Fruit fly (Drosophila melanogaster) whole organism, prepupa: ENCODE measurements around the gene CG8142.

Experiments used
- Blimp-1 ChIP-seq: fragments of 200-800 bp; sonication (Bioruptor generic); optimal IDR thresholded peaks from 3 replicates; lab custom pipeline; 2017; ENCODE audit warnings: missing biosample characterization, missing genetic modification characterization, mild to moderate bottlenecking, moderate library complexity, missing genetic modification reagents
- CG10631 ChIP-seq: fragments of 200-800 bp; sonication (Bioruptor generic); optimal IDR thresholded peaks from 2 replicates; lab custom pipeline; 2016; ENCODE audit warnings: missing biosample characterization, missing genetic modification characterization
- CG10669 ChIP-seq: fragments of 200-800 bp; sonication (Bioruptor generic); optimal IDR thresholded peaks from 3 replicates; lab custom pipeline; 2018; ENCODE audit warnings: missing biosample characterization, mild to moderate bottlenecking, missing genetic modification characterization, moderate library complexity
- CG11294 ChIP-seq: fragments of 200-800 bp; sonication (Bioruptor generic); IDR thresholded peaks from 2 replicates; pipeline ENCODE4 v1.3.6; 2022; ENCODE audit warnings: missing biosample characterization, missing genetic modification characterization
- CG15336 ChIP-seq: fragments of 200-800 bp; sonication (Bioruptor generic); IDR thresholded peaks from 2 replicates; pipeline ENCODE4 v1.3.6; 2022; ENCODE audit warnings: missing biosample characterization, missing genetic modification characterization
- CG1621 ChIP-seq: fragments of 200-800 bp; sonication (Bioruptor generic); optimal IDR thresholded peaks from 3 replicates; lab custom pipeline; 2018; ENCODE audit warnings: missing biosample characterization, mild to moderate bottlenecking, missing genetic modification characterization
- CG16779 ChIP-seq: fragments of 200-800 bp; sonication (Bioruptor generic); optimal IDR thresholded peaks from 3 replicates; lab custom pipeline; 2017; ENCODE audit warnings: missing biosample characterization, mild to moderate bottlenecking, missing genetic modification characterization
- CG3032 ChIP-seq: fragments of 200-800 bp; optimal IDR thresholded peaks from 2 replicates; lab custom pipeline; 2019; ENCODE audit warnings: missing biosample characterization, mild to moderate bottlenecking, missing genetic modification characterization, moderate library complexity
- CG31627 ChIP-seq: fragments of 200-800 bp; sonication (Bioruptor generic); optimal IDR thresholded peaks from 3 replicates; lab custom pipeline; 2016; ENCODE audit warnings: missing biosample characterization, missing genetic modification characterization
- CG32006 ChIP-seq: fragments of 200-800 bp; sonication (Bioruptor generic); optimal IDR thresholded peaks from 3 replicates; lab custom pipeline; 2017; ENCODE audit warnings: missing biosample characterization, mild to moderate bottlenecking, missing genetic modification characterization
- CG34406 ChIP-seq: fragments of 200-800 bp; sonication (Bioruptor generic); optimal IDR thresholded peaks from 3 replicates; lab custom pipeline; 2016; ENCODE audit warnings: missing biosample characterization, missing genetic modification characterization
- CG3919 ChIP-seq: fragments of 200-800 bp; sonication (Bioruptor generic); optimal IDR thresholded peaks from 3 replicates; lab custom pipeline; 2016; ENCODE audit warnings: missing biosample characterization, missing genetic modification characterization
- CG4318 ChIP-seq: fragments of 200-800 bp; sonication (Bioruptor generic); optimal IDR thresholded peaks from 3 replicates; lab custom pipeline; 2017; ENCODE audit warnings: missing biosample characterization, mild to moderate bottlenecking, missing genetic modification characterization
- CG6276 ChIP-seq: fragments of 200-800 bp; sonication (Bioruptor generic); optimal IDR thresholded peaks from 2 replicates; lab custom pipeline; 2017; ENCODE audit warnings: missing biosample characterization, mild to moderate bottlenecking, missing genetic modification characterization
- CG6792 ChIP-seq: fragments of 200-800 bp; sonication (Bioruptor generic); optimal IDR thresholded peaks from 3 replicates; lab custom pipeline; 2016; ENCODE audit warnings: missing biosample characterization, missing genetic modification characterization
- CG6808 ChIP-seq: fragments of 200-800 bp; sonication (Bioruptor generic); optimal IDR thresholded peaks from 3 replicates; lab custom pipeline; 2017; ENCODE audit warnings: missing biosample characterization, missing genetic modification characterization, mild to moderate bottlenecking, moderate library complexity, missing genetic modification reagents
- CG6854 ChIP-seq: fragments of 200-800 bp; sonication (Bioruptor generic); optimal IDR thresholded peaks from 2 replicates; lab custom pipeline; 2017; ENCODE audit warnings: missing biosample characterization, mild to moderate bottlenecking, missing genetic modification characterization
- CG7368 ChIP-seq: fragments of 200-800 bp; sonication (Bioruptor generic); optimal IDR thresholded peaks from 3 replicates; lab custom pipeline; 2016; ENCODE audit warnings: missing biosample characterization, missing genetic modification characterization
- CG8119 ChIP-seq: fragments of 200-800 bp; sonication (Bioruptor generic); IDR thresholded peaks from 3 replicates; pipeline ENCODE4 v1.3.6; 2022; ENCODE audit warnings: missing biosample characterization, missing genetic modification characterization
- CG8319 ChIP-seq: fragments of 200-800 bp; sonication (Bioruptor generic); optimal IDR thresholded peaks from 3 replicates; lab custom pipeline; 2016; ENCODE audit warnings: missing biosample characterization, missing genetic modification characterization
- CG8632 ChIP-seq: fragments of 200-800 bp; sonication (Bioruptor generic); optimal IDR thresholded peaks from 3 replicates; lab custom pipeline; 2016; ENCODE audit warnings: missing biosample characterization, missing genetic modification characterization
- CG9139 ChIP-seq: fragments of 200-800 bp; sonication (Bioruptor generic); optimal IDR thresholded peaks from 3 replicates; lab custom pipeline; 2017; ENCODE audit warnings: missing biosample characterization, mild to moderate bottlenecking, missing genetic modification characterization
- Eip75B ChIP-seq: fragments of 200-800 bp; sonication (Bioruptor generic); optimal IDR thresholded peaks from 3 replicates; lab custom pipeline; 2016; ENCODE audit warnings: missing biosample characterization, missing genetic modification characterization
- Eip93F ChIP-seq: fragments of 200-800 bp; sonication (Bioruptor generic); optimal IDR thresholded peaks from 2 replicates; lab custom pipeline; 2016; ENCODE audit warnings: missing biosample characterization, mild to moderate bottlenecking, missing genetic modification characterization
- Ets96B ChIP-seq: fragments of 200-800 bp; optimal IDR thresholded peaks from 2 replicates; lab custom pipeline; 2019; ENCODE audit warnings: missing biosample characterization, mild to moderate bottlenecking, missing genetic modification characterization, moderate library complexity
- Gug ChIP-seq: fragments of 200-800 bp; sonication (Bioruptor generic); IDR thresholded peaks from 2 replicates; pipeline ENCODE4 v1.3.6; 2022; ENCODE audit warnings: missing biosample characterization, missing genetic modification characterization
- Hr38 ChIP-seq: sonication (Bioruptor generic); optimal IDR thresholded peaks from 2 replicates; lab custom pipeline; 2016; ENCODE audit warnings: missing biosample characterization, missing genetic modification characterization
- Hr39 ChIP-seq: fragments of 200-800 bp; sonication (Bioruptor generic); optimal IDR thresholded peaks from 2 replicates; lab custom pipeline; 2016; ENCODE audit warnings: missing biosample characterization, missing genetic modification characterization
- Hr4 ChIP-seq: fragments of 200-800 bp; sonication (Bioruptor generic); optimal IDR thresholded peaks from 3 replicates; lab custom pipeline; 2016; ENCODE audit warnings: missing biosample characterization, missing genetic modification characterization
- Lpt ChIP-seq: fragments of 200-800 bp; sonication (Bioruptor generic); optimal IDR thresholded peaks from 3 replicates; lab custom pipeline; 2016; ENCODE audit warnings: missing biosample characterization, missing genetic modification characterization
- OdsH ChIP-seq: fragments of 200-800 bp; sonication (Bioruptor generic); optimal IDR thresholded peaks from 3 replicates; lab custom pipeline; 2016; ENCODE audit warnings: missing biosample characterization, missing genetic modification characterization
- Smox ChIP-seq: fragments of 200-800 bp; sonication (Bioruptor generic); optimal IDR thresholded peaks from 3 replicates; lab custom pipeline; 2016; ENCODE audit warnings: missing biosample characterization, missing genetic modification characterization
- Sox14 ChIP-seq: fragments of 200-800 bp; sonication (Bioruptor generic); optimal IDR thresholded peaks from 3 replicates; lab custom pipeline; 2016; ENCODE audit warnings: missing biosample characterization, missing genetic modification characterization
- Sox15 ChIP-seq: fragments of 200-800 bp; sonication (Bioruptor generic); optimal IDR thresholded peaks from 3 replicates; lab custom pipeline; 2016; ENCODE audit warnings: missing biosample characterization, missing genetic modification characterization
- achi ChIP-seq: fragments of 200-800 bp; sonication (Bioruptor generic); optimal IDR thresholded peaks from 3 replicates; lab custom pipeline; 2016; ENCODE audit warnings: missing biosample characterization, missing genetic modification characterization
- acj6 ChIP-seq: fragments of 200-800 bp; sonication (Bioruptor generic); optimal IDR thresholded peaks from 3 replicates; lab custom pipeline; 2016; ENCODE audit warnings: missing biosample characterization, missing genetic modification characterization
- cyc ChIP-seq: fragments of 200-800 bp; sonication (Bioruptor generic); optimal IDR thresholded peaks from 3 replicates; lab custom pipeline; 2016; ENCODE audit warnings: missing biosample characterization, missing genetic modification characterization
- dac ChIP-seq: fragments of 200-800 bp; sonication (Bioruptor generic); optimal IDR thresholded peaks from 2 replicates; lab custom pipeline; 2017; ENCODE audit warnings: missing biosample characterization, mild to moderate bottlenecking, missing genetic modification characterization
- dsx ChIP-seq: fragments of 200-800 bp; optimal IDR thresholded peaks from 3 replicates; lab custom pipeline; 2019; ENCODE audit warnings: missing biosample characterization, mild to moderate bottlenecking, missing genetic modification characterization, moderate library complexity; ENCODE audit not compliant: poor library complexity, severe bottlenecking
- eg ChIP-seq: fragments of 200-800 bp; sonication (Bioruptor generic); IDR thresholded peaks from 3 replicates; pipeline ENCODE4 v1.3.6; 2022; ENCODE audit warnings: missing biosample characterization, missing genetic modification characterization
- esn ChIP-seq: fragments of 200-800 bp; sonication (Bioruptor generic); optimal IDR thresholded peaks from 2 replicates; lab custom pipeline; 2016; ENCODE audit warnings: missing biosample characterization, mild to moderate bottlenecking, missing genetic modification characterization, moderate library complexity
- fd59A ChIP-seq: fragments of 200-800 bp; sonication (Bioruptor generic); optimal IDR thresholded peaks from 2 replicates; lab custom pipeline; 2017; ENCODE audit warnings: missing biosample characterization, mild to moderate bottlenecking, missing genetic modification characterization, missing genetic modification reagents
- fd85E ChIP-seq: fragments of 200-800 bp; sonication (Bioruptor generic); optimal IDR thresholded peaks from 3 replicates; lab custom pipeline; 2016; ENCODE audit warnings: missing biosample characterization, missing genetic modification characterization
- fkh ChIP-seq: fragments of 200-800 bp; sonication (Bioruptor generic); optimal IDR thresholded peaks from 3 replicates; lab custom pipeline; 2017; ENCODE audit warnings: missing biosample characterization, mild to moderate bottlenecking, missing genetic modification characterization, moderate library complexity
- lz ChIP-seq: fragments of 200-800 bp; sonication (Bioruptor generic); optimal IDR thresholded peaks from 3 replicates; lab custom pipeline; 2016; ENCODE audit warnings: missing biosample characterization, missing genetic modification characterization
- pdm3 ChIP-seq: fragments of 200-800 bp; sonication (Bioruptor generic); optimal IDR thresholded peaks from 3 replicates; lab custom pipeline; 2016; ENCODE audit warnings: missing biosample characterization, missing genetic modification characterization
- salr ChIP-seq, 2 experiments: fragments of 200-800 bp; sonication (Bioruptor generic); optimal IDR thresholded peaks; 3 replicates each; lab custom pipeline; 2016 to 2018; ENCODE audit warnings: missing biosample characterization in 2 of 2, missing genetic modification characterization in 2 of 2, mild to moderate bottlenecking in 1 of 2
- spab ChIP-seq: fragments of 200-800 bp; sonication (Bioruptor generic); optimal IDR thresholded peaks from 2 replicates; lab custom pipeline; 2017; ENCODE audit warnings: missing biosample characterization, mild to moderate bottlenecking, missing genetic modification characterization, missing genetic modification reagents
- ss ChIP-seq, 2 experiments: fragments of 200-800 bp; sonication (Bioruptor generic); optimal IDR thresholded peaks; 2 replicates in 1 of 2; 3 replicates in 1 of 2; lab custom pipeline; 2017 to 2018; ENCODE audit warnings: mild to moderate bottlenecking in 2 of 2, missing biosample characterization in 2 of 2, missing genetic modification characterization in 2 of 2, moderate library complexity in 1 of 2
- svp ChIP-seq: fragments of 200-800 bp; sonication (Bioruptor generic); peaks from one replicate; lab custom pipeline; 2016; ENCODE audit warnings: missing biosample characterization, missing genetic modification characterization
- topi ChIP-seq: fragments of 200-800 bp; sonication (Bioruptor generic); optimal IDR thresholded peaks from 3 replicates; lab custom pipeline; 2016; ENCODE audit warnings: missing biosample characterization, missing genetic modification characterization
- vri ChIP-seq: fragments of 200-800 bp; sonication (Bioruptor generic); optimal IDR thresholded peaks from 3 replicates; lab custom pipeline; 2016; ENCODE audit warnings: missing biosample characterization, mild to moderate bottlenecking, missing genetic modification characterization

The CG8142 gene

DNA sequence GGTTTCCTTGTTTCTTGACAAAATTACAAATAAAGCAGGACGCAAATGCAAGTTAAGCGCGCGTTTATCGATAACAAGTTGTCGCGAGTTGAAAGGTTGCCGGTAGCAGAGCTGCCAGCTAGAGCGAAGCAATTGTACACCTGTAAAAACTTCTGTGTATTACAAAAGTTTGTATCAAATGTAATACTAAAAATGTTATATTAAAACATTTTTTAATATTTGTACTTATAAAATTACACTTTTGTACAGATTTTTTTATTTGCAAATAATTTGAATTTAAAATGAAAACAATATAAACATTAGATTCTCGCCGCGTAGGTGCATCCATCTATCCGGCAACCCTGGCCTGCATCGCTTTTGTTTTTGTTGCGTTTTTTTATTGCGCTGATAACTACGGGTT is at the start of gene CG8142, which contains the start of gene Ucp4A:
Gene CG8142, minus strand, starts transcription at position 82 of the 400 bp plus-strand sequence.
Gene Ucp4A, plus strand, starts transcription at position 327 of the 400 bp plus-strand sequence.
- peak; percentile 91 for TF ChIP-seq CG11294
- peak; percentile 85 for TF ChIP-seq topi
- peak; percentile 80 for TF ChIP-seq spab (GFP tag; lab: Kevin White, UChicago)
- peak; percentile 71 for TF ChIP-seq fd59A (GFP tag; lab: Kevin White, UChicago)
- peak; percentile 95 for TF ChIP-seq CG10631 (GFP tag; lab: Kevin White, UChicago)
- peak; percentile 97 for TF ChIP-seq eg (GFP tag; lab: Robert Waterston, UW)
- peak; percentile 96 for TF ChIP-seq svp (GFP tag; lab: Kevin White, UChicago)
- TF ChIP-seq Smox, result no peak
- TF ChIP-seq Blimp-1, result peak; percentile 77
- no peak for TF ChIP-seq Hr4 (GFP tag; lab: Kevin White, UChicago)
- peak; percentile 88 for TF ChIP-seq CG6792 (GFP tag; lab: Kevin White, UChicago)
- TF ChIP-seq CG9139 (GFP tag; lab: Kevin White, UChicago), result peak; percentile 81
- peak; percentile 85 for TF ChIP-seq dsx (GFP tag; lab: Kevin White, UChicago)
- TF ChIP-seq achi (GFP tag; lab: Kevin White, UChicago), result peak; percentile 88
- peak; percentile 82 for TF ChIP-seq CG31627 (GFP tag; lab: Kevin White, UChicago)
- peak; percentile 72 for TF ChIP-seq Eip75B (GFP tag; lab: Kevin White, UChicago)
- TF ChIP-seq esn (GFP tag; lab: Kevin White, UChicago), result peak; percentile 84
- TF ChIP-seq CG6808 (GFP tag; lab: Kevin White, UChicago), result peak; percentile 88
- peak; percentile 90 for TF ChIP-seq CG10669
- no peak for TF ChIP-seq CG6276
- TF ChIP-seq CG8119 (GFP tag; lab: Robert Waterston, UW), result peak; percentile 95
- TF ChIP-seq Ets96B (tag; lab: Kevin White, UChicago), result peak; percentile 95
- TF ChIP-seq CG34406 (GFP tag; lab: Kevin White, UChicago), result peak; percentile 88
- TF ChIP-seq Gug (GFP tag; lab: Robert Waterston, UW), result peak; percentile 95
- TF ChIP-seq CG15336 (GFP tag; lab: Robert Waterston, UW), result peak; percentile 96
- TF ChIP-seq CG3919 (GFP tag; lab: Kevin White, UChicago), result peak; percentile 92
- peak; percentile 86 for TF ChIP-seq CG7368 (GFP tag; lab: Kevin White, UChicago)
- TF ChIP-seq fkh, result peak; percentile 61
- no peak for TF ChIP-seq Hr38 (GFP tag; lab: Kevin White, UChicago)
- TF ChIP-seq CG1621 (tag; lab: Kevin White, UChicago), result peak; percentile 80
- peak; percentile 83 for TF ChIP-seq lz (GFP tag; lab: Kevin White, UChicago)
- TF ChIP-seq fd85E (GFP tag; lab: Kevin White, UChicago), result peak; percentile 43
- peak; percentile 84 for TF ChIP-seq CG8319 (GFP tag; lab: Kevin White, UChicago)
- TF ChIP-seq Hr39 (GFP tag; lab: Kevin White, UChicago), result peak; percentile 79
- peak; percentile 69 to 84 for TF ChIP-seq ss (GFP tag; optimal IDR thresholded peaks at IDR 0.05; lab: Kevin White, UChicago)
- peak; percentile 94 for TF ChIP-seq CG3032 (tag; lab: Kevin White, UChicago)
- peak; percentile 85 for TF ChIP-seq Lpt
- TF ChIP-seq CG6854 (GFP tag; lab: Kevin White, UChicago), result peak; percentile 57
- peak; percentile 81 for TF ChIP-seq Sox14 (GFP tag; lab: Kevin White, UChicago)
- TF ChIP-seq OdsH (GFP tag; lab: Kevin White, UChicago), result peak; percentile 92
- peak; percentile 51 for TF ChIP-seq vri (GFP tag; lab: Kevin White, UChicago)
- peak; percentile 76 for TF ChIP-seq Eip93F (GFP tag; lab: Kevin White, UChicago)
- TF ChIP-seq CG16779 (tag; lab: Kevin White, UChicago), result no peak
- peak; percentile 86 for TF ChIP-seq pdm3 (GFP tag; lab: Kevin White, UChicago)
- peak; percentile 91 for TF ChIP-seq acj6
- peak; percentile 91 for TF ChIP-seq CG32006 (GFP tag; lab: Kevin White, UChicago)
- no peak for TF ChIP-seq CG4318 (GFP tag; lab: Kevin White, UChicago)
- peak; percentile 69 for TF ChIP-seq dac
- peak; percentile 61 to 85 for TF ChIP-seq salr (GFP tag; optimal IDR thresholded peaks at IDR 0.05; lab: Kevin White, UChicago)
- TF ChIP-seq Sox15 (GFP tag; lab: Kevin White, UChicago), result peak; percentile 89
- peak; percentile 89 for TF ChIP-seq cyc (GFP tag; lab: Kevin White, UChicago)
- TF ChIP-seq CG8632 (GFP tag; lab: Kevin White, UChicago), result peak; percentile 85
